Fruit fly (Drosophila melanogaster) whole organism, embryonic: ENCODE measurements around the gene Trax.

Source experiments
- Atf3 ChIP-seq: fragments of 200-800 bp; sonication (Bioruptor generic); optimal IDR thresholded peaks from 3 replicates; lab custom pipeline; 2016; ENCODE audit warnings: missing biosample characterization, missing genetic modification characterization
- BEAF-32 ChIP-seq: fragments of 200-800 bp; sonication (Bioruptor generic); optimal IDR thresholded peaks from 3 replicates; lab custom pipeline; 2017; ENCODE audit warnings: missing biosample characterization, missing genetic modification characterization, mild to moderate bottlenecking, moderate library complexity, missing genetic modification reagents
- CG1024 ChIP-seq: fragments of 200-800 bp; sonication (Bioruptor generic); IDR thresholded peaks from 2 replicates; pipeline ENCODE4 v1.3.6; 2022; ENCODE audit warnings: missing biosample characterization, missing genetic modification characterization
- CG10462 ChIP-seq: fragments of 200-800 bp; sonication (Bioruptor generic); optimal IDR thresholded peaks from 2 replicates; lab custom pipeline; 2016; ENCODE audit warnings: missing biosample characterization, missing genetic modification characterization
- CG11247 ChIP-seq: fragments of 200-800 bp; sonication (Bioruptor generic); IDR thresholded peaks from 2 replicates; pipeline ENCODE4 v1.3.6; 2022; ENCODE audit warnings: missing biosample characterization, missing genetic modification characterization
- CG12744 ChIP-seq: fragments of 200-800 bp; sonication (Bioruptor generic); optimal IDR thresholded peaks from 2 replicates; lab custom pipeline; 2016; ENCODE audit warnings: missing biosample characterization, missing genetic modification characterization
- CG12769 ChIP-seq: fragments of 200-800 bp; sonication (Bioruptor generic); optimal IDR thresholded peaks from 2 replicates; lab custom pipeline; 2019; ENCODE audit warnings: missing biosample characterization, mild to moderate bottlenecking, missing genetic modification characterization, moderate library complexity
- CG16779 ChIP-seq: fragments of 200-800 bp; sonication (Bioruptor generic); IDR thresholded peaks from 2 replicates; pipeline ENCODE4 v1.3.6; 2022; ENCODE audit warnings: missing biosample characterization, missing genetic modification characterization
- CG17359 ChIP-seq: fragments of 200-800 bp; sonication (Bioruptor generic); optimal IDR thresholded peaks from 3 replicates; lab custom pipeline; 2018; ENCODE audit warnings: missing biosample characterization, mild to moderate bottlenecking, missing genetic modification characterization, moderate library complexity
- CG17385 ChIP-seq: fragments of 200-800 bp; sonication (Bioruptor generic); optimal IDR thresholded peaks from 3 replicates; lab custom pipeline; 2018; ENCODE audit warnings: missing biosample characterization, mild to moderate bottlenecking, missing genetic modification characterization
- CG2120 ChIP-seq: fragments of 200-800 bp; sonication (Bioruptor generic); optimal IDR thresholded peaks from 3 replicates; lab custom pipeline; 2016; ENCODE audit warnings: missing biosample characterization, missing genetic modification characterization
- CG2202 ChIP-seq: fragments of 200-800 bp; sonication (Bioruptor generic); optimal IDR thresholded peaks from 2 replicates; lab custom pipeline; 2018; ENCODE audit warnings: missing biosample characterization, mild to moderate bottlenecking, missing genetic modification characterization
- CG30020 ChIP-seq: fragments of 200-800 bp; optimal IDR thresholded peaks from 2 replicates; lab custom pipeline; 2019; ENCODE audit warnings: missing biosample characterization, mild to moderate bottlenecking, missing genetic modification characterization, moderate library complexity
- CG31388 ChIP-seq: fragments of 200-800 bp; sonication (Bioruptor generic); optimal IDR thresholded peaks from 2 replicates; lab custom pipeline; 2016; ENCODE audit warnings: missing biosample characterization, missing genetic modification characterization
- CG33557 ChIP-seq: fragments of 200-800 bp; sonication (Bioruptor generic); optimal IDR thresholded peaks from 2 replicates; lab custom pipeline; 2019; ENCODE audit warnings: missing biosample characterization, mild to moderate bottlenecking, missing genetic modification characterization, moderate library complexity
- CG3726 ChIP-seq: fragments of 200-800 bp; sonication (Bioruptor generic); IDR thresholded peaks from 3 replicates; pipeline ENCODE4, ENCODE4 v1.3.6; 2022; ENCODE audit warnings: missing biosample characterization, missing genetic modification characterization
- CG7963 ChIP-seq: fragments of 200-800 bp; sonication (Bioruptor generic); IDR thresholded peaks from 3 replicates; pipeline ENCODE4 v1.3.6; 2022; ENCODE audit warnings: missing biosample characterization, missing genetic modification characterization; ENCODE audit not compliant: partially characterized antibody
- CG9727 ChIP-seq: fragments of 200-800 bp; sonication (Bioruptor generic); optimal IDR thresholded peaks from 3 replicates; lab custom pipeline; 2017; ENCODE audit warnings: missing biosample characterization, mild to moderate bottlenecking, missing genetic modification characterization
- CG9817 ChIP-seq: fragments of 200-800 bp; sonication (Bioruptor generic); optimal IDR thresholded peaks from 2 replicates; lab custom pipeline; 2018; ENCODE audit warnings: missing biosample characterization, mild to moderate bottlenecking, missing genetic modification characterization, moderate library complexity
- Camta ChIP-seq: fragments of 200-800 bp; sonication (Bioruptor generic); optimal IDR thresholded peaks from 2 replicates; lab custom pipeline; 2016; ENCODE audit warnings: missing biosample characterization, missing genetic modification characterization
- HLH54F ChIP-seq: fragments of 200-800 bp; sonication (Bioruptor generic); optimal IDR thresholded peaks from 3 replicates; lab custom pipeline; 2016; ENCODE audit warnings: missing biosample characterization, missing genetic modification characterization
- Hr3 ChIP-seq: fragments of 200-800 bp; sonication (Bioruptor generic); optimal IDR thresholded peaks from 3 replicates; lab custom pipeline; 2016; ENCODE audit warnings: missing biosample characterization, missing genetic modification characterization
- Hsf ChIP-seq: fragments of 200-800 bp; sonication (Bioruptor generic); optimal IDR thresholded peaks from 3 replicates; lab custom pipeline; 2016; ENCODE audit warnings: missing biosample characterization, missing genetic modification characterization
- Meics ChIP-seq: fragments of 200-800 bp; sonication (Bioruptor generic); optimal IDR thresholded peaks from 2 replicates; lab custom pipeline; 2017; ENCODE audit warnings: missing biosample characterization, mild to moderate bottlenecking, missing genetic modification characterization
- Nf-YB ChIP-seq: fragments of 200-800 bp; sonication (Bioruptor generic); optimal IDR thresholded peaks from 3 replicates; lab custom pipeline; 2019; ENCODE audit warnings: missing biosample characterization, mild to moderate bottlenecking, missing genetic modification characterization, moderate library complexity
- NfI ChIP-seq: fragments of 200-800 bp; sonication (Bioruptor generic); optimal IDR thresholded peaks from 3 replicates; lab custom pipeline; 2018; ENCODE audit warnings: missing biosample characterization, mild to moderate bottlenecking, missing genetic modification characterization, moderate library complexity
- Poxn ChIP-seq: fragments of 200-800 bp; sonication (Bioruptor generic); IDR thresholded peaks from 2 replicates; pipeline ENCODE4 v1.3.6; 2022; ENCODE audit warnings: missing biosample characterization, missing genetic modification characterization
- Spps ChIP-seq: fragments of 200-800 bp; sonication (Bioruptor generic); optimal IDR thresholded peaks from 2 replicates; lab custom pipeline; 2018; ENCODE audit warnings: missing biosample characterization, mild to moderate bottlenecking, missing genetic modification characterization
- ac ChIP-seq: fragments of 200-800 bp; sonication (Bioruptor generic); optimal IDR thresholded peaks from 3 replicates; lab custom pipeline; 2017; ENCODE audit warnings: missing biosample characterization, mild to moderate bottlenecking, missing genetic modification characterization
- aop ChIP-seq: fragments of 200-800 bp; sonication (Bioruptor generic); IDR thresholded peaks from 2 replicates; pipeline ENCODE4 v1.3.6; 2022; ENCODE audit warnings: missing biosample characterization, missing genetic modification characterization
- ase ChIP-seq: fragments of 200-800 bp; sonication (Bioruptor generic); IDR thresholded peaks from 3 replicates; pipeline ENCODE4 v1.3.6; 2022; ENCODE audit warnings: missing biosample characterization, missing genetic modification characterization
- ato ChIP-seq: fragments of 200-800 bp; sonication (Bioruptor generic); IDR thresholded peaks from 2 replicates; pipeline ENCODE4 v1.3.6; 2022; ENCODE audit warnings: missing biosample characterization, missing genetic modification characterization; ENCODE audit not compliant: partially characterized antibody
- btn ChIP-seq: fragments of 200-800 bp; sonication (Bioruptor generic); optimal IDR thresholded peaks from 2 replicates; lab custom pipeline; 2016; ENCODE audit warnings: missing biosample characterization, missing genetic modification characterization
- cas ChIP-seq: fragments of 200-800 bp; sonication (Bioruptor generic); IDR thresholded peaks from 2 replicates; pipeline ENCODE4 v1.3.6; 2022; ENCODE audit warnings: missing biosample characterization, missing genetic modification characterization
- chn ChIP-seq: fragments of 200-800 bp; sonication (Bioruptor generic); optimal IDR thresholded peaks from 2 replicates; lab custom pipeline; 2016; ENCODE audit warnings: missing biosample characterization, missing genetic modification characterization
- fd64A ChIP-seq: fragments of 200-800 bp; sonication (Bioruptor generic); optimal IDR thresholded peaks from 3 replicates; lab custom pipeline; 2018; ENCODE audit warnings: missing biosample characterization, mild to moderate bottlenecking, missing genetic modification characterization
- fru ChIP-seq: fragments of >200 bp; optimal IDR thresholded peaks from 2 replicates; lab custom pipeline; 2017
- gsb-n ChIP-seq: fragments of 200-800 bp; sonication (Bioruptor generic); optimal IDR thresholded peaks from 3 replicates; lab custom pipeline; 2018; ENCODE audit warnings: missing biosample characterization, mild to moderate bottlenecking, missing genetic modification characterization
- her ChIP-seq: fragments of 200-800 bp; sonication (Bioruptor generic); optimal IDR thresholded peaks from 2 replicates; lab custom pipeline; 2016; ENCODE audit warnings: missing biosample characterization, missing genetic modification characterization
- ind ChIP-seq: fragments of 200-800 bp; sonication (Bioruptor generic); optimal IDR thresholded peaks from 3 replicates; lab custom pipeline; 2016; ENCODE audit warnings: missing biosample characterization, missing genetic modification characterization
- lola ChIP-seq, 3 experiments: fragments of >200 bp in 2 of 3; fragments of 200-800 bp in 1 of 3; sonication (Bioruptor generic) in 1 of 3; optimal IDR thresholded peaks; 2 replicates each; lab custom pipeline; 2017 to 2019; ENCODE audit warnings: missing biosample characterization in 3 of 3, missing genetic modification characterization in 3 of 3, mild to moderate bottlenecking in 1 of 3, moderate library complexity in 1 of 3
- mam ChIP-seq: fragments of 200-800 bp; sonication (Bioruptor generic); optimal IDR thresholded peaks from 3 replicates; lab custom pipeline; 2016; ENCODE audit warnings: missing biosample characterization, missing genetic modification characterization
- nerfin-1 ChIP-seq: fragments of 200-800 bp; sonication (Bioruptor generic); optimal IDR thresholded peaks from 3 replicates; lab custom pipeline; 2019; ENCODE audit warnings: missing biosample characterization, mild to moderate bottlenecking, missing genetic modification characterization, moderate library complexity
- odd ChIP-seq: fragments of 200-800 bp; sonication (Bioruptor generic); optimal IDR thresholded peaks from 2 replicates; lab custom pipeline; 2017; ENCODE audit warnings: missing biosample characterization, mild to moderate bottlenecking, missing genetic modification characterization
- slou ChIP-seq: fragments of 200-800 bp; sonication (Bioruptor generic); optimal IDR thresholded peaks from 3 replicates; lab custom pipeline; 2016; ENCODE audit warnings: missing biosample characterization, missing genetic modification characterization
- sob ChIP-seq: fragments of 200-800 bp; sonication (Bioruptor generic); IDR thresholded peaks from 2 replicates; pipeline ENCODE4 v1.3.6; 2022; ENCODE audit warnings: missing biosample characterization, missing genetic modification characterization
- ssp ChIP-seq: fragments of 200-800 bp; sonication (Bioruptor generic); IDR thresholded peaks from 2 replicates; pipeline ENCODE4 v1.3.6; 2022; ENCODE audit warnings: missing biosample characterization, missing genetic modification characterization
- tll ChIP-seq, 2 experiments: fragments of 200-800 bp in 1 of 2; fragments of >200 bp in 1 of 2; sonication (Bioruptor generic) in 1 of 2; optimal IDR thresholded peaks; 2 replicates each; lab custom pipeline; 2017 to 2019; ENCODE audit warnings: missing biosample characterization in 2 of 2, missing genetic modification characterization in 2 of 2, mild to moderate bottlenecking in 1 of 2, moderate library complexity in 1 of 2
- trem ChIP-seq: fragments of 200-800 bp; optimal IDR thresholded peaks from 3 replicates; lab custom pipeline; 2019; ENCODE audit warnings: missing biosample characterization, mild to moderate bottlenecking, missing genetic modification characterization, moderate library complexity
- unc-4 ChIP-seq: fragments of 200-800 bp; sonication (Bioruptor generic); IDR thresholded peaks from 2 replicates; pipeline ENCODE4 v1.3.6; 2022; ENCODE audit warnings: missing biosample characterization, missing genetic modification characterization; ENCODE audit not compliant: partially characterized antibody
- vfl ChIP-seq: fragments of 200-800 bp; sonication (Bioruptor generic); optimal IDR thresholded peaks from 2 replicates; lab custom pipeline; 2016; ENCODE audit warnings: missing biosample characterization, missing genetic modification characterization

The Trax gene

dm6 chr3R:15332994-15333393 is 28.5 kb upstream of the Trax start, which contains the start of the genes Fkbp39 and Cyfip (continued):
- TF ChIP-seq btn (GFP tag; lab: Kevin White, UChicago): no peak
- TF ChIP-seq Atf3: no peak
- TF ChIP-seq ac (GFP tag; lab: Kevin White, UChicago): no peak
- no peak for TF ChIP-seq CG16779 (GFP tag; lab: Robert Waterston, UW)
- TF ChIP-seq CG1024: no peak
- TF ChIP-seq CG7963 (GFP tag; lab: Robert Waterston, UW): peak; percentile 59; the same call in 2 of the 3 replicates
- TF ChIP-seq BEAF-32: peak; percentile 82
- no peak for TF ChIP-seq nerfin-1 (tag; lab: Kevin White, UChicago)
- TF ChIP-seq tll (GFP tag; optimal IDR thresholded peaks at IDR 0.05; lab: Kevin White, UChicago): peak in 1 of 2 experiments; percentile 11
- peak; percentile 81 for TF ChIP-seq sob
- peak; percentile 71 for TF ChIP-seq her (GFP tag; lab: Kevin White, UChicago)
- peak; percentile 71 for TF ChIP-seq CG2120 (GFP tag; lab: Kevin White, UChicago)
- peak; percentile 34 for TF ChIP-seq NfI (GFP tag; lab: Kevin White, UChicago)
- no peak for TF ChIP-seq lola (GFP tag; optimal IDR thresholded peaks at IDR 0.05; lab: Kevin White, UChicago)
- no peak for TF ChIP-seq CG12744 (GFP tag; lab: Kevin White, UChicago)
- TF ChIP-seq CG31388 (GFP tag; lab: Kevin White, UChicago): no peak
- 0 out of 3 replicates have a peak, but pooled peaks have one; percentile 27 for TF ChIP-seq ase (GFP tag; lab: Robert Waterston, UW)
- TF ChIP-seq ssp: peak; percentile 31; the same call in 1 of the 2 replicates
- TF ChIP-seq aop (GFP tag; lab: Robert Waterston, UW): no peak
- peak; percentile 18 for TF ChIP-seq CG2202 (tag; lab: Kevin White, UChicago)
- TF ChIP-seq CG3726 (GFP tag; lab: Robert Waterston, UW): no peak
- TF ChIP-seq Spps (tag; lab: Kevin White, UChicago): no peak
- peak; percentile 77 for TF ChIP-seq unc-4 (GFP tag; lab: Robert Waterston, UW)
- TF ChIP-seq ato: peak; percentile 67
- TF ChIP-seq CG17385 (GFP tag; lab: Kevin White, UChicago): no peak
- peak; percentile 21 for TF ChIP-seq CG17359 (tag; lab: Kevin White, UChicago)
- TF ChIP-seq CG12769 (tag; lab: Kevin White, UChicago): no peak
- TF ChIP-seq slou: peak; percentile 20
- no peak for TF ChIP-seq gsb-n (tag; lab: Kevin White, UChicago)
- TF ChIP-seq mam (GFP tag; lab: Kevin White, UChicago): peak; percentile 69
- peak; percentile 61 for TF ChIP-seq vfl
- peak; percentile 20 for TF ChIP-seq Hr3 (GFP tag; lab: Kevin White, UChicago)
- TF ChIP-seq Meics (GFP tag; lab: Kevin White, UChicago): peak; percentile 36
- TF ChIP-seq chn (GFP tag; lab: Kevin White, UChicago): peak; percentile 8
- TF ChIP-seq trem: peak; percentile 80
- peak; percentile 25 for TF ChIP-seq ind (GFP tag; lab: Kevin White, UChicago)
- TF ChIP-seq CG30020 (tag; lab: Kevin White, UChicago): peak; percentile 40
- TF ChIP-seq CG9817 (tag; lab: Kevin White, UChicago): peak; percentile 20
- TF ChIP-seq CG9727 (GFP tag; lab: Kevin White, UChicago): peak; percentile 2
- TF ChIP-seq fd64A (GFP tag; lab: Kevin White, UChicago): no peak
- TF ChIP-seq CG33557 (GFP tag; lab: Kevin White, UChicago): no peak
- peak; percentile 46 for TF ChIP-seq Hsf (GFP tag; lab: Kevin White, UChicago)
- 0 out of 2 replicates have a peak, but pooled peaks have one; percentile 20 for TF ChIP-seq CG11247 (GFP tag; lab: Robert Waterston, UW)
- TF ChIP-seq CG10462: no peak
- no peak for TF ChIP-seq Camta
- peak; percentile 64 for TF ChIP-seq HLH54F
- no peak for TF ChIP-seq fru (lab: Kevin White, UChicago)
- no peak; the same call in 1 of the 2 replicates for TF ChIP-seq cas (GFP tag; lab: Robert Waterston, UW)
- TF ChIP-seq odd: no peak
- no peak for TF ChIP-seq Poxn
- TF ChIP-seq Nf-YB: peak; percentile 48
